Fruit fly (Drosophila melanogaster): ENCODE results near the gene CG14662.

CG14662 gene

dm6 chr3R:5016280-5016679, 32.2 kb upstream of the CG14662 start (continued):
- TF ChIP-seq az2 (GFP tag; optimal IDR thresholded peaks at IDR 0.05), result no peak
- TF ChIP-seq kah (GFP tag; optimal IDR thresholded peaks at IDR 0.05), result no peak
- no peak for TF ChIP-seq CG6791 (GFP tag; IDR thresholded peaks at IDR 0.05; ENCODE audit: partially characterized antibody)
- peak; percentile 19 for TF ChIP-seq Meics (GFP tag; optimal IDR thresholded peaks at IDR 0.05)
- TF ChIP-seq MBD-R2 (GFP tag; IDR thresholded peaks at IDR 0.05), result no peak
- no peak for TF ChIP-seq Camta (GFP tag; optimal IDR thresholded peaks at IDR 0.05)
- no peak for TF ChIP-seq tap (tag; optimal IDR thresholded peaks at IDR 0.05)
- TF ChIP-seq CG11398 (GFP tag; optimal IDR thresholded peaks at IDR 0.05), result no peak
- peak; percentile 13 for TF ChIP-seq CG8924 (tag; optimal IDR thresholded peaks at IDR 0.05)
- TF ChIP-seq Lpt (GFP tag; optimal IDR thresholded peaks at IDR 0.05), result no peak
- peak; percentile 25 for TF ChIP-seq gsb-n (tag; optimal IDR thresholded peaks at IDR 0.05)
- peak; percentile 24 for TF ChIP-seq eyg (GFP tag; optimal IDR thresholded peaks at IDR 0.05)
- TF ChIP-seq Deaf1 (tag; optimal IDR thresholded peaks at IDR 0.05), result no peak
- no peak for TF ChIP-seq Rfx (GFP tag; IDR thresholded peaks at IDR 0.05)
- no peak for TF ChIP-seq CG11504 (tag; optimal IDR thresholded peaks at IDR 0.05)
- TF ChIP-seq CG7372 (GFP tag; IDR thresholded peaks at IDR 0.05), result no peak
- TF ChIP-seq Max (GFP tag; optimal IDR thresholded peaks at IDR 0.05), result no peak
- TF ChIP-seq Blimp-1 (GFP tag; optimal IDR thresholded peaks at IDR 0.05), result no peak
- TF ChIP-seq CG11560 (tag; IDR thresholded peaks at IDR 0.05), result no peak
- no peak for TF ChIP-seq slp2 (GFP tag; optimal IDR thresholded peaks at IDR 0.05)
- 0 out of 3 replicates have a peak, but pooled peaks have one; percentile 19 for TF ChIP-seq zfh1 (GFP tag; IDR thresholded peaks at IDR 0.05)
- peak; percentile 61 for TF ChIP-seq CG15696 (tag; optimal IDR thresholded peaks at IDR 0.05)
- no peak for TF ChIP-seq CG7745 (tag; optimal IDR thresholded peaks at IDR 0.05)
- TF ChIP-seq CG6689 (GFP tag; IDR thresholded peaks at IDR 0.05), result no peak
- no peak for TF ChIP-seq nerfin-2 (GFP tag; IDR thresholded peaks at IDR 0.05; ENCODE audit: partially characterized antibody)
- TF ChIP-seq CG3407 (GFP tag; optimal IDR thresholded peaks at IDR 0.05), result peak; percentile 56
- TF ChIP-seq bsh (GFP tag; optimal IDR thresholded peaks at IDR 0.05), result peak in 1 of 2 experiments; percentile 14
- TF ChIP-seq chif (GFP tag; optimal IDR thresholded peaks at IDR 0.05), result peak in 1 of 2 experiments; percentile 9
- no peak for TF ChIP-seq TFAM (GFP tag; optimal IDR thresholded peaks at IDR 0.05)
- no peak for TF ChIP-seq Nf-YC (tag; optimal IDR thresholded peaks at IDR 0.05)
- no peak for TF ChIP-seq pros (GFP tag; optimal IDR thresholded peaks at IDR 0.05)
- TF ChIP-seq al (GFP tag; IDR thresholded peaks at IDR 0.05), result no peak
- peak; percentile 11 for TF ChIP-seq Nf-YB (GFP tag; optimal IDR thresholded peaks at IDR 0.05)
- TF ChIP-seq run (tag; optimal IDR thresholded peaks at IDR 0.05), result peak; percentile 23
- no peak for TF ChIP-seq CG12236 (GFP tag; optimal IDR thresholded peaks at IDR 0.05)
- no peak for TF ChIP-seq CG11247 (GFP tag; IDR thresholded peaks at IDR 0.05)
- TF ChIP-seq Rx (GFP tag; IDR thresholded peaks at IDR 0.05), result no peak
- TF ChIP-seq tup (GFP tag; optimal IDR thresholded peaks at IDR 0.05), result no peak
- no peak for TF ChIP-seq sob (GFP tag; IDR thresholded peaks at IDR 0.05)
- TF ChIP-seq CG17186 (GFP tag; optimal IDR thresholded peaks at IDR 0.05), result no peak
- TF ChIP-seq CG3163 (GFP tag; optimal IDR thresholded peaks at IDR 0.05), result no peak
- no peak for TF ChIP-seq nmo (GFP tag; optimal IDR thresholded peaks at IDR 0.05)
- peak; percentile 14; the same call in 1 of the 2 replicates for TF ChIP-seq crol (GFP tag; IDR thresholded peaks at IDR 0.05)
- no peak for TF ChIP-seq CG7786 (GFP tag; optimal IDR thresholded peaks at IDR 0.05)
- TF ChIP-seq Hmx (GFP tag; optimal IDR thresholded peaks at IDR 0.05), result no peak
- no peak for TF ChIP-seq nerfin-1 (tag; optimal IDR thresholded peaks at IDR 0.05)
- peak; percentile 2 for TF ChIP-seq NC2β (GFP tag; optimal IDR thresholded peaks at IDR 0.05)
- peak; percentile 49; the same call in 1 of the 3 replicates for TF ChIP-seq otp (GFP tag; IDR thresholded peaks at IDR 0.05)
- TF ChIP-seq CG12744 (GFP tag; optimal IDR thresholded peaks at IDR 0.05), result no peak
- TF ChIP-seq Bteb2 (GFP tag; optimal IDR thresholded peaks at IDR 0.05), result no peak
- no peak for TF ChIP-seq ftz-f1 (GFP tag; optimal IDR thresholded peaks at IDR 0.05)
- no peak for TF ChIP-seq usp (GFP tag; optimal IDR thresholded peaks at IDR 0.05)
